Fruit fly (Drosophila melanogaster) whole organism, embryonic: ENCODE results near the gene CG14357.

Experiments used
- CG10274 ChIP-seq: fragments of 200-800 bp; sonication (Bioruptor generic); optimal IDR thresholded peaks from 3 replicates; lab custom pipeline; 2017; ENCODE audit warnings: missing biosample characterization, mild to moderate bottlenecking, missing genetic modification characterization
- CG10979 ChIP-seq: fragments of 200-800 bp; sonication (Bioruptor generic); optimal IDR thresholded peaks from 2 replicates; lab custom pipeline; 2018; ENCODE audit warnings: missing biosample characterization, mild to moderate bottlenecking, missing genetic modification characterization, moderate library complexity
- CG11504 ChIP-seq: fragments of 200-800 bp; sonication (Bioruptor generic); optimal IDR thresholded peaks from 3 replicates; lab custom pipeline; 2019; ENCODE audit warnings: missing biosample characterization, mild to moderate bottlenecking, missing genetic modification characterization, moderate library complexity
- CG11560 ChIP-seq: fragments of 200-800 bp; sonication (Bioruptor generic); IDR thresholded peaks from 3 replicates; pipeline ENCODE4 v1.3.6; 2022; ENCODE audit warnings: missing biosample characterization, missing genetic modification characterization
- CG11723 ChIP-seq: fragments of 200-800 bp; sonication (Bioruptor generic); optimal IDR thresholded peaks from 2 replicates; lab custom pipeline; 2017; ENCODE audit warnings: missing biosample characterization, mild to moderate bottlenecking, missing genetic modification characterization
- CG12071 ChIP-seq: fragments of 200-800 bp; sonication (Bioruptor generic); optimal IDR thresholded peaks from 3 replicates; lab custom pipeline; 2018; ENCODE audit warnings: missing biosample characterization, mild to moderate bottlenecking, missing genetic modification characterization
- CG12104 ChIP-seq: fragments of 200-800 bp; sonication (Bioruptor generic); optimal IDR thresholded peaks from 3 replicates; lab custom pipeline; 2016; ENCODE audit warnings: missing biosample characterization, missing genetic modification characterization
- CG14050 ChIP-seq: fragments of 200-800 bp; sonication (Bioruptor generic); IDR thresholded peaks from 3 replicates; pipeline ENCODE4 v1.3.6; 2022; ENCODE audit warnings: missing biosample characterization, missing genetic modification characterization
- CG14441 ChIP-seq: fragments of 200-800 bp; sonication (Bioruptor generic); IDR thresholded peaks from 2 replicates; pipeline ENCODE4 v1.3.6; 2022; ENCODE audit warnings: missing biosample characterization, missing genetic modification characterization
- CG16863 ChIP-seq: fragments of 200-800 bp; sonication (Bioruptor generic); optimal IDR thresholded peaks from 3 replicates; lab custom pipeline; 2016; ENCODE audit warnings: missing biosample characterization, missing genetic modification characterization
- CG17186 ChIP-seq: fragments of 200-800 bp; sonication (Bioruptor generic); optimal IDR thresholded peaks from 3 replicates; lab custom pipeline; 2017; ENCODE audit warnings: missing biosample characterization, missing genetic modification reagents, missing genetic modification characterization
- CG2712 ChIP-seq: fragments of 200-800 bp; optimal IDR thresholded peaks from 3 replicates; lab custom pipeline; 2019; ENCODE audit warnings: missing biosample characterization, mild to moderate bottlenecking, missing genetic modification characterization, moderate library complexity
- CG30020 ChIP-seq: fragments of 200-800 bp; optimal IDR thresholded peaks from 2 replicates; lab custom pipeline; 2019; ENCODE audit warnings: missing biosample characterization, mild to moderate bottlenecking, missing genetic modification characterization, moderate library complexity
- CG32532 ChIP-seq: fragments of 200-800 bp; sonication (Bioruptor generic); IDR thresholded peaks from 2 replicates; pipeline ENCODE4 v1.3.6; 2022; ENCODE audit warnings: missing biosample characterization, missing genetic modification characterization
- CG32767 ChIP-seq: fragments of 200-800 bp; sonication (Bioruptor generic); IDR thresholded peaks from 2 replicates; pipeline ENCODE4 v1.3.6; 2022; ENCODE audit warnings: missing biosample characterization, missing genetic modification characterization
- CG3281 ChIP-seq: fragments of 200-800 bp; sonication (Bioruptor generic); optimal IDR thresholded peaks from 3 replicates; lab custom pipeline; 2017; ENCODE audit warnings: missing biosample characterization, mild to moderate bottlenecking, missing genetic modification characterization
- CG6689 ChIP-seq: fragments of 200-800 bp; sonication (Bioruptor generic); IDR thresholded peaks from 2 replicates; pipeline ENCODE4 v1.3.6; 2022; ENCODE audit warnings: missing biosample characterization, missing genetic modification characterization
- CG6854 ChIP-seq: fragments of 200-800 bp; sonication (Bioruptor generic); optimal IDR thresholded peaks from 3 replicates; lab custom pipeline; 2017; ENCODE audit warnings: missing biosample characterization, mild to moderate bottlenecking, missing genetic modification characterization
- CG7357 ChIP-seq: fragments of 200-800 bp; sonication (Bioruptor generic); IDR thresholded peaks from 3 replicates; pipeline ENCODE4 v1.3.6; 2022; ENCODE audit warnings: missing biosample characterization, missing genetic modification characterization
- CG7839 ChIP-seq: fragments of 200-800 bp; sonication (Bioruptor generic); optimal IDR thresholded peaks from 3 replicates; lab custom pipeline; 2018; ENCODE audit warnings: missing biosample characterization, mild to moderate bottlenecking, missing genetic modification characterization, moderate library complexity
- CG8290 ChIP-seq, 3 experiments: fragments of 200-800 bp; sonication (Bioruptor generic); optimal IDR thresholded peaks; 2 replicates each; lab custom pipeline; 2016 to 2019; ENCODE audit warnings: missing biosample characterization in 3 of 3, missing genetic modification characterization in 3 of 3, mild to moderate bottlenecking in 2 of 3, moderate library complexity in 1 of 3
- CG9727 ChIP-seq: fragments of 200-800 bp; sonication (Bioruptor generic); optimal IDR thresholded peaks from 3 replicates; lab custom pipeline; 2017; ENCODE audit warnings: missing biosample characterization, mild to moderate bottlenecking, missing genetic modification characterization
- Dip2 ChIP-seq: fragments of 200-800 bp; sonication (Bioruptor generic); IDR thresholded peaks from 2 replicates; pipeline ENCODE4 v1.3.6; 2022; ENCODE audit warnings: missing biosample characterization, missing genetic modification characterization
- Gug ChIP-seq: fragments of 200-800 bp; sonication (Bioruptor generic); IDR thresholded peaks from 4 replicates; pipeline ENCODE4 v1.3.6; 2022; ENCODE audit warnings: missing biosample characterization, missing genetic modification characterization
- HLH4C ChIP-seq: fragments of 200-800 bp; sonication (Bioruptor generic); IDR thresholded peaks from 3 replicates; pipeline ENCODE4 v1.3.6; 2022; ENCODE audit warnings: missing biosample characterization, missing genetic modification characterization; ENCODE audit not compliant: partially characterized antibody
- HLH54F ChIP-seq: fragments of 200-800 bp; sonication (Bioruptor generic); optimal IDR thresholded peaks from 3 replicates; lab custom pipeline; 2016; ENCODE audit warnings: missing biosample characterization, missing genetic modification characterization
- Hmr ChIP-seq: fragments of 200-800 bp; sonication (Bioruptor generic); optimal IDR thresholded peaks from 3 replicates; lab custom pipeline; 2017; ENCODE audit warnings: mild to moderate bottlenecking, missing biosample characterization, missing genetic modification reagents, missing genetic modification characterization
- Jarid2 ChIP-seq: fragments of 200-800 bp; sonication (Bioruptor generic); optimal IDR thresholded peaks from 3 replicates; lab custom pipeline; 2017; ENCODE audit warnings: mild to moderate bottlenecking, missing biosample characterization, missing genetic modification reagents, missing genetic modification characterization
- Rfx ChIP-seq: fragments of 200-800 bp; sonication (Bioruptor generic); IDR thresholded peaks from 2 replicates; pipeline ENCODE4 v1.3.6; 2022; ENCODE audit warnings: missing biosample characterization, missing genetic modification characterization
- Sox102F ChIP-seq: fragments of 200-800 bp; sonication (Bioruptor generic); optimal IDR thresholded peaks from 2 replicates; lab custom pipeline; 2018; ENCODE audit warnings: missing biosample characterization, mild to moderate bottlenecking, missing genetic modification characterization, moderate library complexity
- Xbp1 ChIP-seq: fragments of 200-800 bp; sonication (Bioruptor generic); optimal IDR thresholded peaks from 3 replicates; lab custom pipeline; 2016; ENCODE audit warnings: missing biosample characterization, mild to moderate bottlenecking, missing genetic modification characterization
- ac ChIP-seq: fragments of 200-800 bp; sonication (Bioruptor generic); optimal IDR thresholded peaks from 3 replicates; lab custom pipeline; 2017; ENCODE audit warnings: missing biosample characterization, mild to moderate bottlenecking, missing genetic modification characterization
- al ChIP-seq: fragments of 200-800 bp; sonication (Bioruptor generic); IDR thresholded peaks from 2 replicates; pipeline ENCODE4 v1.3.6; 2022; ENCODE audit warnings: missing biosample characterization, missing genetic modification characterization
- amos ChIP-seq: fragments of 200-800 bp; sonication (Bioruptor generic); IDR thresholded peaks from 2 replicates; pipeline ENCODE4 v1.3.6; 2022; ENCODE audit warnings: missing biosample characterization, missing genetic modification characterization; ENCODE audit not compliant: partially characterized antibody
- bcd ChIP-seq: fragments of 200-800 bp; sonication (Bioruptor generic); optimal IDR thresholded peaks from 2 replicates; lab custom pipeline; 2017; ENCODE audit warnings: missing biosample characterization, mild to moderate bottlenecking, missing genetic modification characterization
- bowl ChIP-seq: fragments of 200-800 bp; sonication (Bioruptor generic); IDR thresholded peaks from 2 replicates; pipeline ENCODE4 v1.3.6; 2022; ENCODE audit warnings: missing biosample characterization, missing genetic modification characterization
- cad ChIP-seq: fragments of >200 bp; optimal IDR thresholded peaks from 2 replicates; lab custom pipeline; 2017; ENCODE audit warnings: missing biosample characterization, missing genetic modification characterization
- dimm ChIP-seq: fragments of 200-800 bp; sonication (Bioruptor generic); IDR thresholded peaks from 2 replicates; pipeline ENCODE4 v1.3.6; 2022; ENCODE audit warnings: missing biosample characterization, missing genetic modification characterization
- esg ChIP-seq: fragments of 200-800 bp; sonication (Bioruptor generic); conservative IDR thresholded peaks from 2 replicates; pipeline ENCODE4 v1.3.6; 2022; ENCODE audit warnings: missing biosample characterization, missing genetic modification characterization
- grn ChIP-seq: fragments of 200-800 bp; sonication (Bioruptor generic); optimal IDR thresholded peaks from 3 replicates; lab custom pipeline; 2017; ENCODE audit warnings: missing biosample characterization, missing genetic modification characterization
- gsb ChIP-seq: fragments of 200-800 bp; sonication (Bioruptor generic); IDR thresholded peaks from 2 replicates; pipeline ENCODE4 v1.3.6; 2022; ENCODE audit warnings: missing biosample characterization, missing genetic modification characterization
- ind ChIP-seq: fragments of 200-800 bp; sonication (Bioruptor generic); optimal IDR thresholded peaks from 3 replicates; lab custom pipeline; 2016; ENCODE audit warnings: missing biosample characterization, missing genetic modification characterization
- lab ChIP-seq: fragments of 200-800 bp; sonication (Bioruptor generic); optimal IDR thresholded peaks from 3 replicates; lab custom pipeline; 2017; ENCODE audit warnings: missing biosample characterization, missing genetic modification characterization, mild to moderate bottlenecking, moderate library complexity, missing genetic modification reagents
- mam ChIP-seq: fragments of 200-800 bp; sonication (Bioruptor generic); optimal IDR thresholded peaks from 3 replicates; lab custom pipeline; 2016; ENCODE audit warnings: missing biosample characterization, missing genetic modification characterization
- pan ChIP-seq, 4 experiments: fragments of >200 bp in 3 of 4; fragments of 200-800 bp in 1 of 4; sonication (Bioruptor generic) in 1 of 4; optimal IDR thresholded peaks in 3 of 4; IDR thresholded peaks in 1 of 4; 2 replicates each; pipeline versions ENCODE4 v1.3.6 to Lab custom; 2017 to 2022; ENCODE audit warnings: missing biosample characterization in 2 of 4, missing genetic modification characterization in 2 of 4, mixed read lengths in 1 of 4
- sens ChIP-seq: fragments of 200-800 bp; sonication (Bioruptor generic); peaks from one replicate; lab custom pipeline; 2016; ENCODE audit warnings: missing biosample characterization, missing genetic modification characterization
- sisA ChIP-seq: fragments of 200-800 bp; sonication (Bioruptor generic); IDR thresholded peaks from 2 replicates; pipeline ENCODE4 v1.3.6; 2022; ENCODE audit warnings: missing biosample characterization, missing genetic modification characterization
- wdn ChIP-seq: fragments of 200-800 bp; sonication (Bioruptor generic); IDR thresholded peaks from 2 replicates; pipeline ENCODE4 v1.3.6; 2022; ENCODE audit warnings: missing biosample characterization, missing genetic modification characterization

Gene CG14357

dm6 chr3R:14061988-14062868 lies 49.7 kb downstream of the CG14357 start (continued):
- TF ChIP-seq Rfx (GFP tag; lab: Robert Waterston, UW), result peak; percentile 60; the same call in 1 of the 2 replicates
- no peak for TF ChIP-seq CG11560 (tag; lab: Robert Waterston, UW)
- TF ChIP-seq Gug (GFP tag; lab: Robert Waterston, UW), result peak; percentile 24; the same call in 1 of the 4 replicates
- peak; percentile 68 for TF ChIP-seq CG3281
- TF ChIP-seq CG7839, result peak; percentile 43
- peak; percentile 0 for TF ChIP-seq HLH54F
- TF ChIP-seq CG2712, result peak; percentile 55
- no peak for TF ChIP-seq gsb (GFP tag; lab: Robert Waterston, UW)
- TF ChIP-seq Sox102F (GFP tag; lab: Kevin White, UChicago), result peak; percentile 42
- no peak for TF ChIP-seq cad (GFP tag; lab: Kevin White, UChicago)
- peak; percentile 57 for TF ChIP-seq lab (GFP tag; lab: Kevin White, UChicago)
- peak; percentile 33 for TF ChIP-seq Xbp1 (GFP tag; lab: Kevin White, UChicago)
- no peak for TF ChIP-seq CG17186 (GFP tag; lab: Kevin White, UChicago)
- no peak for TF ChIP-seq CG8290 (GFP tag; optimal IDR thresholded peaks at IDR 0.05; lab: Kevin White, UChicago)
- TF ChIP-seq CG8290 (tag; optimal IDR thresholded peaks at IDR 0.05; lab: Kevin White, UChicago), result peak in 1 of 2 experiments; percentile 15
- peak; percentile 5 for TF ChIP-seq CG11723 (GFP tag; lab: Kevin White, UChicago)
- no peak for TF ChIP-seq HLH4C (GFP tag; lab: Robert Waterston, UW)
- peak; percentile 44 for TF ChIP-seq bcd (GFP tag; lab: Kevin White, UChicago)
- TF ChIP-seq bowl, result no peak
- no peak for TF ChIP-seq grn (GFP tag; lab: Kevin White, UChicago)
- TF ChIP-seq CG7357, result peak; percentile 39; the same call in 1 of the 3 replicates
- TF ChIP-seq esg (GFP tag; lab: Robert Waterston, UW), result 0 out of 2 replicates have a peak, but pooled peaks have one; percentile 14
- TF ChIP-seq CG10979 (tag; lab: Kevin White, UChicago), result peak; percentile 13
- peak; percentile 65 for TF ChIP-seq CG11504 (tag; lab: Kevin White, UChicago)
- TF ChIP-seq CG12104 (GFP tag; lab: Kevin White, UChicago), result peak; percentile 46
- TF ChIP-seq Hmr (GFP tag; lab: Kevin White, UChicago), result peak; percentile 28
- TF ChIP-seq CG6689 (GFP tag; lab: Robert Waterston, UW), result peak; percentile 43
- peak; percentile 11; the same call in 1 of the 2 replicates for TF ChIP-seq CG14441
- peak; percentile 7 for TF ChIP-seq CG16863 (GFP tag; lab: Kevin White, UChicago)
- TF ChIP-seq sens (GFP tag; lab: Kevin White, UChicago), result peak; percentile 85
- TF ChIP-seq mam (GFP tag; lab: Kevin White, UChicago), result no peak
- TF ChIP-seq amos, result no peak
- no peak for TF ChIP-seq dimm (GFP tag; lab: Robert Waterston, UW)
- peak; percentile 19 for TF ChIP-seq CG9727 (GFP tag; lab: Kevin White, UChicago)
- peak; percentile 36; the same call in 1 of the 2 replicates for TF ChIP-seq sisA (GFP tag; lab: Robert Waterston, UW)
- TF ChIP-seq CG30020 (tag; lab: Kevin White, UChicago), result no peak
- no peak for TF ChIP-seq Jarid2 (GFP tag; lab: Kevin White, UChicago)
- peak; percentile 30 for TF ChIP-seq CG10274 (GFP tag; lab: Kevin White, UChicago)
- TF ChIP-seq al (GFP tag; lab: Robert Waterston, UW), result no peak
- TF ChIP-seq wdn (GFP tag; lab: Robert Waterston, UW), result no peak
- TF ChIP-seq CG14050 (GFP tag; lab: Robert Waterston, UW), result no peak
- TF ChIP-seq pan (optimal IDR thresholded peaks at IDR 0.05; lab: Kevin White, UChicago), result no peak
- TF ChIP-seq pan (GFP tag; optimal IDR thresholded peaks at IDR 0.05 in 1 of 2, IDR thresholded peaks at IDR 0.05 in 1 of 2), result peak in 1 of 2 experiments; percentile 11
- TF ChIP-seq Dip2 (GFP tag; lab: Robert Waterston, UW), result no peak
- TF ChIP-seq ind (GFP tag; lab: Kevin White, UChicago), result peak; percentile 11
- TF ChIP-seq CG32767 (GFP tag; lab: Robert Waterston, UW), result no peak
- peak; percentile 27 for TF ChIP-seq CG6854
- TF ChIP-seq CG12071 (GFP tag; lab: Kevin White, UChicago), result no peak
- TF ChIP-seq CG32532 (GFP tag; lab: Robert Waterston, UW), result peak; percentile 18; the same call in 1 of the 2 replicates
- TF ChIP-seq ac (GFP tag; lab: Kevin White, UChicago), result no peak
